Worm (Caenorhabditis elegans) whole organism, midembryonic: ENCODE data around the gene pen-2.

ENCODE experiments used
- T22C8.4 ChIP-seq: fragments of 200-800 bp; sonication (Bioruptor generic); IDR thresholded peaks from 2 replicates; pipeline ENCODE4 v1.3.6; 2022; ENCODE audit warnings: missing genetic modification characterization, missing compliant biosample characterization
- flt-1 ChIP-seq: fragments of 200-800 bp; sonication (Bioruptor generic); IDR thresholded peaks from 2 replicates; pipeline ENCODE4 v1.3.6; 2022; ENCODE audit warnings: missing genetic modification characterization, missing compliant biosample characterization
- tab-1 ChIP-seq: fragments of 200-800 bp; sonication (Bioruptor generic); IDR thresholded peaks from 2 replicates; pipeline ENCODE4 v1.3.6; 2022; ENCODE audit warnings: missing genetic modification characterization, missing compliant biosample characterization
- ztf-23 ChIP-seq: fragments of 200-800 bp; sonication (Bioruptor generic); IDR thresholded peaks from 2 replicates; pipeline ENCODE4 v1.3.6; 2022; ENCODE audit warnings: missing genetic modification reagents, missing genetic modification characterization, missing compliant biosample characterization
- ztf-29 ChIP-seq: fragments of 200-800 bp; sonication (Bioruptor generic); IDR thresholded peaks from 2 replicates; pipeline ENCODE4 v1.3.6; 2022; ENCODE audit warnings: missing genetic modification reagents, missing genetic modification characterization, missing compliant biosample characterization

DNA sequence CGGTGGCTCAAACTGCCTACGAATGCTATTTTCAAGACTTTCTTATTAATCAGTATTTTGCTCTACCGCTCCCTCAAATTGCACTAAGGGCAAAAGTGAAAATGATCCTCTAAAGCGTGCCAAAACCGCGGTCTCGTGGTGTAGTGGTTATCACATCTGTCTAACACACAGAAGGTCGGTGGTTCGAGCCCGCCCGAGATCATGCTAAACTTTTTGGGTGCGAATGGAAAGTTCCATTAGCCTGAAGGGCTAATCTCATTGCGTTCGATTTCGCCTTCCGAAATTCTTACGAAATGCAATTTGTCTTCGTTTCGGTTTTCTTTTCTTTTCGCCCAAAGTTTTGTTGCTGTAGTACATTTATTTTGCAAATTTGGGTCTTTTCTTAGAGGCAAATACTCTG, 10.4 kb downstream of the pen-2 start:
- TF ChIP-seq ztf-29 (GFP tag; lab: Robert Waterston, UW) (no peak), tab-1 (peak; percentile 51; the same call in 1 of the 2 replicates), T22C8.4 (GFP tag; lab: Robert Waterston, UW) (no peak), ztf-23 (peak; percentile 58; the same call in 1 of the 2 replicates), flt-1 (no peak)
